Worm (Caenorhabditis elegans): Measurements from ENCODE around the gene znfx-1.

DNA sequence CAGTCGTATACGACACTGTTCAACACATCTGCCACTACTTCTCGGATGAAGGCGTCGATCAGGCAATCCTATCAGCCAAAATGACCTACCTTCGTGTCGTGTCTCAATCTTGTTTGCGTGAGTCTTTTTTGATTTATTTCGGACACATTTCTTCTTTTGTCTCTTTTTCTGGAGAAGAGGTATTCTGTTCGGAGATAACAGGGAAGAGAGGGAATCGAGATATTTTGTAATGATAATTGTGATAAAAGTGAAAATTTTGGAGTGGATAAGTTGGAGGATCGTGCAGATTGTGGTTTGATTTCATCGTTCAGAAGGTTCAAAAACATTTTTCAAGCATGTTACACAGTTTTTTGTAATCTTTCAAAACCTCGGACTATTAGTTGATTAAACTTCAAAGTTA, 20.4 kb downstream of the znfx-1 start:
- TF ChIP-seq sem-2 (GFP tag; optimal IDR thresholded peaks at IDR 0.05), result no peak
- no peak for TF ChIP-seq blmp-1 (tag; optimal IDR thresholded peaks at IDR 0.05)
- no peak for TF ChIP-seq elt-3 (tag; optimal IDR thresholded peaks at IDR 0.05)
- TF ChIP-seq bed-3 (GFP tag; optimal IDR thresholded peaks at IDR 0.05), result no peak
- no peak for TF ChIP-seq nhr-12 (tag; optimal IDR thresholded peaks at IDR 0.05)
- no peak for TF ChIP-seq unc-62 (GFP tag; optimal IDR thresholded peaks at IDR 0.05)
- TF ChIP-seq snpc-4 (tag; optimal IDR thresholded peaks at IDR 0.05), result no peak

Data from whole organism, mixed stage, embryonic.